In the genomic region with DNA sequence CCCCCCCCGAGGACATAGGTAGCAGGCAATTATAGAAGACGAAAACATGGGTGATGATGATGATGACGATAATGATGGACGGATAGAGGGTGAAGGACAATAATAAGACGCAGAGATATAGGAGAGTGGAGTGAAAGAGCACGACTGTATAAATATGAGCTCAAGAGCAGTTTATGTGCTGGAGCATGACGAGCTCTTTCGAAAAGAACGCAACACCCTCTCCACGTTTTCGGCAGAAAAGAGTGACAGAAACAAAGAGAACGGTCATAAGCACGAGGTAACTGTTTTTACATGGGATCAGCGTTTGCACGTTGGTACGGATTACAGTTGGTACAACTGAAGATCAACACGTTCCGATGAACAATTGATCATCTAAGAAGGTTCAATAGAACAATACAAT, we compare ENCODE assay signal across 3 worm cellular contexts.
TF ChIP-seq lines count a peak whose summit lies in the region.

No protein-coding gene starts in this region.

TF ChIP-seq in whole organism, late embryonic, 69 proteins besides CTCF, POLR2A, EP300 and RAD21:
- TF ChIP-seq pax-1 (tag; optimal IDR thresholded peaks at IDR 0.05; lab: Kevin White, UChicago) (peak; percentile 92), nhr-232 (tag; optimal IDR thresholded peaks at IDR 0.05; lab: Kevin White, UChicago) (no peak), tbx-2 (tag; optimal IDR thresholded peaks at IDR 0.05; lab: Kevin White, UChicago) (peak; percentile 30)

TF ChIP-seq in whole organism, mixed stage, embryonic, 35 proteins besides CTCF, POLR2A, EP300 and RAD21:
- TF ChIP-seq pha-4 (tag; optimal IDR thresholded peaks at IDR 0.05; lab: Kevin White, UChicago) (peak; percentile 8), unc-62 (GFP tag; optimal IDR thresholded peaks at IDR 0.05; lab: Kevin White, UChicago) (no peak), cnd-1 (tag; optimal IDR thresholded peaks at IDR 0.05; lab: Kevin White, UChicago) (no peak), nhr-76 (tag; optimal IDR thresholded peaks at IDR 0.05; lab: Kevin White, UChicago) (no peak), mep-1 (tag; optimal IDR thresholded peaks at IDR 0.05; lab: Kevin White, UChicago) (no peak), elt-1 (tag; optimal IDR thresholded peaks at IDR 0.05; lab: Kevin White, UChicago; ENCODE audit: borderline replicate concordance, insufficient read depth) (no peak), hlh-1 (tag; optimal IDR thresholded peaks at IDR 0.05; lab: Kevin White, UChicago) (no peak), ham-2 (GFP tag; optimal IDR thresholded peaks at IDR 0.05; lab: Kevin White, UChicago) (no peak), ceh-43 (GFP tag; optimal IDR thresholded peaks at IDR 0.05; lab: Kevin White, UChicago) (peak; percentile 14)

TF ChIP-seq in whole organism, young adult, 124 proteins besides CTCF, POLR2A, EP300 and RAD21:
- 0 out of 2 replicates have a peak, but pooled peaks have one; percentile 12 for TF ChIP-seq lin-26 (GFP tag; IDR thresholded peaks at IDR 0.05; lab: Robert Waterston, UW)
- TF ChIP-seq tlf-1 (GFP tag; optimal IDR thresholded peaks at IDR 0.05; lab: Kevin White, UChicago) = no peak
